Worm (Caenorhabditis elegans) whole organism, L2 larva: ENCODE data around the gene pan-1.

Experiments
- C34F6.9 ChIP-seq: fragments of 150-350 bp; optimal IDR thresholded peaks from 2 replicates; lab custom pipeline; 2014; ENCODE audit warnings: missing biosample characterization, missing genetic modification characterization
- F13H6.1 ChIP-seq: sonication (generic microtip); optimal IDR thresholded peaks from 2 replicates; lab custom pipeline; 2016; ENCODE audit warnings: missing genetic modification characterization, missing compliant biosample characterization
- R02D3.7 ChIP-seq: fragments of 150-350 bp; optimal IDR thresholded peaks from 2 replicates; lab custom pipeline; 2014; ENCODE audit warnings: missing biosample characterization, missing genetic modification characterization
- Y55F3AM.14 ChIP-seq: fragments of 200-800 bp; sonication (Bioruptor generic); optimal IDR thresholded peaks from 2 replicates; lab custom pipeline; 2018; ENCODE audit warnings: mild to moderate bottlenecking, missing genetic modification characterization, missing compliant biosample characterization
- ZK546.5 ChIP-seq: sonication (generic microtip); optimal IDR thresholded peaks from 2 replicates; lab custom pipeline; 2017; ENCODE audit warnings: missing biosample characterization, missing genetic modification characterization
- alr-1 ChIP-seq: fragments of 150-350 bp; optimal IDR thresholded peaks from 2 replicates; lab custom pipeline; 2014; ENCODE audit warnings: missing biosample characterization, missing genetic modification characterization
- aly-2 ChIP-seq: fragments of 150-350 bp; optimal IDR thresholded peaks from 2 replicates; lab custom pipeline; 2014; ENCODE audit warnings: missing biosample characterization, missing genetic modification characterization
- ama-1 ChIP-seq: fragments of 150-350 bp; optimal IDR thresholded peaks from 2 replicates; lab custom pipeline; 2018; ENCODE audit warnings: inconsistent platforms
- blmp-1 ChIP-seq: sonication (generic microtip); optimal IDR thresholded peaks from 2 replicates; lab custom pipeline; 2017; ENCODE audit warnings: missing genetic modification characterization, mild to moderate bottlenecking, missing compliant biosample characterization, antibody characterized with exemption, moderate library complexity; ENCODE audit not compliant: insufficient read depth
- ceh-16 ChIP-seq: fragments of 150-350 bp; optimal IDR thresholded peaks from 2 replicates; lab custom pipeline; 2014; ENCODE audit warnings: missing biosample characterization, missing genetic modification characterization
- ceh-82 ChIP-seq: fragments of 150-350 bp; optimal IDR thresholded peaks from 2 replicates; lab custom pipeline; 2014; ENCODE audit warnings: missing biosample characterization, missing genetic modification characterization
- crh-2 ChIP-seq: sonication (generic microtip); optimal IDR thresholded peaks from 2 replicates; lab custom pipeline; 2017; ENCODE audit warnings: missing biosample characterization, missing genetic modification characterization
- dmd-4 ChIP-seq: sonication (generic microtip); optimal IDR thresholded peaks from 2 replicates; lab custom pipeline; 2017; ENCODE audit warnings: missing biosample characterization, missing genetic modification characterization
- egl-27 ChIP-seq: sonication (generic microtip); optimal IDR thresholded peaks from 3 replicates; lab custom pipeline; 2017; ENCODE audit warnings: missing biosample characterization, missing genetic modification reagents, missing genetic modification characterization
- elt-1 ChIP-seq: fragments of 150-350 bp; optimal IDR thresholded peaks from 2 replicates; lab custom pipeline; 2014; ENCODE audit warnings: missing biosample characterization, missing genetic modification characterization
- elt-3 ChIP-seq: sonication (generic microtip); optimal IDR thresholded peaks from 2 replicates; lab custom pipeline; 2017; ENCODE audit warnings: missing biosample characterization, missing genetic modification characterization
- fos-1 ChIP-seq: fragments of 150-350 bp; optimal IDR thresholded peaks from 2 replicates; lab custom pipeline; 2014; ENCODE audit warnings: missing biosample characterization, missing genetic modification characterization
- gmeb-1 ChIP-seq: fragments of 150-350 bp; optimal IDR thresholded peaks from 2 replicates; lab custom pipeline; 2014; ENCODE audit warnings: missing biosample characterization, missing genetic modification characterization
- lin-11 ChIP-seq: fragments of 150-350 bp; sonication (generic microtip); optimal IDR thresholded peaks from 2 replicates; lab custom pipeline; 2014; ENCODE audit warnings: missing biosample characterization, missing genetic modification characterization, inconsistent platforms, mixed read lengths
- lin-13 ChIP-seq: fragments of 150-350 bp; optimal IDR thresholded peaks from 2 replicates; lab custom pipeline; 2014; ENCODE audit warnings: missing biosample characterization, missing genetic modification reagents, missing genetic modification characterization
- lin-39 ChIP-seq: fragments of 150-350 bp; optimal IDR thresholded peaks from 2 replicates; lab custom pipeline; 2014; ENCODE audit warnings: missing biosample characterization, missing genetic modification reagents, missing genetic modification characterization
- lsy-2 ChIP-seq, 2 experiments: fragments of 150-350 bp in 1 of 2; sonication (generic microtip) in 1 of 2; optimal IDR thresholded peaks; 2 replicates each; lab custom pipeline; 2014 to 2017; ENCODE audit warnings: missing biosample characterization in 2 of 2, missing genetic modification characterization in 2 of 2
- mab-5 ChIP-seq: fragments of 150-350 bp; optimal IDR thresholded peaks from 2 replicates; lab custom pipeline; 2014; ENCODE audit warnings: missing biosample characterization, missing genetic modification characterization
- mbf-1 ChIP-seq: sonication (generic microtip); optimal IDR thresholded peaks from 2 replicates; lab custom pipeline; 2017; ENCODE audit warnings: missing biosample characterization, missing genetic modification characterization
- mdl-1 ChIP-seq, 2 experiments: fragments of 150-350 bp in 1 of 2; sonication (generic microtip) in 1 of 2; optimal IDR thresholded peaks; 2 replicates each; lab custom pipeline; 2017; ENCODE audit warnings: missing biosample characterization in 2 of 2, missing genetic modification characterization in 2 of 2
- nhr-10 ChIP-seq: sonication (generic microtip); optimal IDR thresholded peaks from 2 replicates; lab custom pipeline; 2017; ENCODE audit warnings: missing biosample characterization, missing genetic modification characterization
- nhr-12 ChIP-seq: fragments of 150-350 bp; optimal IDR thresholded peaks from 2 replicates; lab custom pipeline; 2014; ENCODE audit warnings: missing biosample characterization, missing genetic modification characterization
- nhr-129 ChIP-seq: fragments of 150-350 bp; optimal IDR thresholded peaks from 2 replicates; lab custom pipeline; 2014; ENCODE audit warnings: missing biosample characterization, missing genetic modification characterization
- nhr-21 ChIP-seq: fragments of 150-350 bp; optimal IDR thresholded peaks from 2 replicates; lab custom pipeline; 2014; ENCODE audit warnings: missing biosample characterization, missing genetic modification characterization
- nhr-23 ChIP-seq: fragments of 150-350 bp; optimal IDR thresholded peaks from 2 replicates; lab custom pipeline; 2014; ENCODE audit warnings: missing biosample characterization, missing genetic modification reagents, missing genetic modification characterization
- nhr-237 ChIP-seq: fragments of 150-350 bp; optimal IDR thresholded peaks from 2 replicates; lab custom pipeline; 2014; ENCODE audit warnings: missing biosample characterization, missing genetic modification characterization
- nhr-25 ChIP-seq: fragments of 150-350 bp; sonication (generic microtip); optimal IDR thresholded peaks from 3 replicates; lab custom pipeline; 2014; ENCODE audit warnings: missing biosample characterization, missing genetic modification characterization
- nhr-77 ChIP-seq: fragments of 150-350 bp; optimal IDR thresholded peaks from 2 replicates; lab custom pipeline; 2014; ENCODE audit warnings: missing biosample characterization, missing genetic modification characterization
- peb-1 ChIP-seq: fragments of 150-350 bp; optimal IDR thresholded peaks from 2 replicates; lab custom pipeline; 2014; ENCODE audit warnings: missing biosample characterization, missing genetic modification characterization
- sem-4 ChIP-seq: fragments of 150-350 bp; optimal IDR thresholded peaks from 2 replicates; lab custom pipeline; 2014; ENCODE audit warnings: missing biosample characterization, missing genetic modification reagents, missing genetic modification characterization
- skn-1 ChIP-seq: sonication (generic microtip); optimal IDR thresholded peaks from 2 replicates; lab custom pipeline; 2017; ENCODE audit warnings: missing biosample characterization, missing genetic modification characterization
- sma-3 ChIP-seq: sonication (generic microtip); optimal IDR thresholded peaks from 2 replicates; lab custom pipeline; 2016; ENCODE audit warnings: missing genetic modification reagents, missing genetic modification characterization, missing compliant biosample characterization
- sma-9 ChIP-seq, 2 experiments: fragments of 150-350 bp in 1 of 2; sonication (generic microtip) in 1 of 2; optimal IDR thresholded peaks; 2 replicates each; lab custom pipeline; 2014 to 2016; ENCODE audit warnings: missing genetic modification characterization in 2 of 2, mild to moderate bottlenecking in 1 of 2, missing biosample characterization in 1 of 2, missing compliant biosample characterization in 1 of 2, missing genetic modification reagents in 1 of 2, moderate library complexity in 1 of 2
- snpc-4 ChIP-seq: fragments of 150-350 bp; optimal IDR thresholded peaks from 2 replicates; lab custom pipeline; 2014; ENCODE audit warnings: missing biosample characterization, missing genetic modification characterization
- unc-39 ChIP-seq: fragments of 150-350 bp; optimal IDR thresholded peaks from 2 replicates; lab custom pipeline; 2014; ENCODE audit warnings: missing biosample characterization, missing genetic modification characterization
- unc-55 ChIP-seq: fragments of 150-350 bp; sonication (generic microtip); optimal IDR thresholded peaks from 3 replicates; lab custom pipeline; 2014; ENCODE audit warnings: missing biosample characterization, missing genetic modification reagents, missing genetic modification characterization
- zag-1 ChIP-seq: fragments of 150-350 bp; optimal IDR thresholded peaks from 2 replicates; lab custom pipeline; 2014; ENCODE audit warnings: missing biosample characterization, missing genetic modification characterization
- ztf-1 ChIP-seq: fragments of 200-800 bp; sonication (Bioruptor generic); conservative IDR thresholded peaks from 2 replicates; pipeline ENCODE4 v1.3.6; 2022; ENCODE audit warnings: missing genetic modification characterization, missing compliant biosample characterization
- ztf-11 ChIP-seq: sonication (generic microtip); optimal IDR thresholded peaks from 2 replicates; lab custom pipeline; 2017; ENCODE audit warnings: missing biosample characterization, missing genetic modification characterization

Gene pan-1

ce11 chrIII:4562070-4562788, at the start of gene pan-1:
TSS of gene pan-1 (plus strand) at chrIII:4562738.
- TF ChIP-seq mdl-1 (tag; optimal IDR thresholded peaks at IDR 0.05; lab: Kevin White, UChicago), result no peak
- peak; percentile 14 for TF ChIP-seq nhr-25
- peak; percentile 15 for TF ChIP-seq Y55F3AM.14
- TF ChIP-seq nhr-21 (tag; lab: Kevin White, UChicago), result peak; percentile 28
- no peak for TF ChIP-seq ZK546.5
- peak; percentile 69 for TF ChIP-seq C34F6.9 (tag; lab: Kevin White, UChicago)
- TF ChIP-seq sma-9 (GFP tag; optimal IDR thresholded peaks at IDR 0.05; lab: Kevin White, UChicago), result peak; percentile 59
- TF ChIP-seq sma-9 (tag; optimal IDR thresholded peaks at IDR 0.05; lab: Kevin White, UChicago), result no peak
- TF ChIP-seq alr-1 (tag; lab: Kevin White, UChicago), result no peak
- TF ChIP-seq unc-55 (GFP tag; lab: Kevin White, UChicago), result peak; percentile 75
- peak in 1 of 2 experiments; percentile 65 for TF ChIP-seq lsy-2 (tag; optimal IDR thresholded peaks at IDR 0.05; lab: Kevin White, UChicago)
- TF ChIP-seq snpc-4, result no peak
- TF ChIP-seq lin-13 (GFP tag; lab: Kevin White, UChicago), result peak; percentile 34
- peak; percentile 16 for TF ChIP-seq mab-5
- TF ChIP-seq lin-39, result no peak
- TF ChIP-seq nhr-23 (tag; lab: Kevin White, UChicago), result no peak
- peak; percentile 44 for TF ChIP-seq F13H6.1 (tag; lab: Kevin White, UChicago)
- no peak for TF ChIP-seq elt-1 (tag; lab: Kevin White, UChicago)
- no peak for TF ChIP-seq mbf-1 (tag; lab: Kevin White, UChicago)
- TF ChIP-seq zag-1 (tag; lab: Kevin White, UChicago), result no peak
- TF ChIP-seq sma-3 (GFP tag; lab: Kevin White, UChicago), result peak; percentile 27
- TF ChIP-seq nhr-77 (tag; lab: Kevin White, UChicago), result no peak
- TF ChIP-seq egl-27 (tag; lab: Kevin White, UChicago), result peak; percentile 47
- TF ChIP-seq crh-2 (tag; lab: Kevin White, UChicago), result peak; percentile 20
- TF ChIP-seq nhr-129 (tag; lab: Kevin White, UChicago), result peak; percentile 20
- peak; percentile 68 for TF ChIP-seq fos-1 (tag; lab: Kevin White, UChicago)
- peak; percentile 16 for TF ChIP-seq lin-11 (tag; lab: Kevin White, UChicago)
- TF ChIP-seq sem-4 (tag; lab: Kevin White, UChicago), result peak; percentile 7
- TF ChIP-seq ztf-11 (tag; lab: Kevin White, UChicago), result no peak
- no peak for TF ChIP-seq elt-3 (tag; lab: Kevin White, UChicago)
- no peak for TF ChIP-seq aly-2 (tag; lab: Kevin White, UChicago)

- TF ChIP-seq nhr-23 (tag; lab: Kevin White, UChicago), result no peak
- peak in 1 of 2 experiments; percentile 4 for TF ChIP-seq mdl-1 (tag; optimal IDR thresholded peaks at IDR 0.05; lab: Kevin White, UChicago)
- TF ChIP-seq F13H6.1 (tag; lab: Kevin White, UChicago), result peak; percentile 71
- TF ChIP-seq unc-55 (GFP tag; lab: Kevin White, UChicago), result peak; percentile 31
- TF ChIP-seq ama-1, result no peak
- no peak for TF ChIP-seq alr-1 (tag; lab: Kevin White, UChicago)
- TF ChIP-seq nhr-129 (tag; lab: Kevin White, UChicago), result peak; percentile 48
- no peak for TF ChIP-seq gmeb-1 (tag; lab: Kevin White, UChicago)
- TF ChIP-seq nhr-21 (tag; lab: Kevin White, UChicago), result no peak
- no peak for TF ChIP-seq ceh-82 (tag; lab: Kevin White, UChicago)
- TF ChIP-seq egl-27 (tag; lab: Kevin White, UChicago), result no peak
- no peak for TF ChIP-seq skn-1 (tag; lab: Kevin White, UChicago)
- TF ChIP-seq snpc-4, result no peak
- no peak for TF ChIP-seq blmp-1 (tag; lab: Kevin White, UChicago)
- no peak for TF ChIP-seq fos-1 (tag; lab: Kevin White, UChicago)
- TF ChIP-seq nhr-237 (tag; lab: Kevin White, UChicago), result no peak
- TF ChIP-seq R02D3.7 (tag; lab: Kevin White, UChicago), result no peak
- TF ChIP-seq lsy-2 (tag; optimal IDR thresholded peaks at IDR 0.05; lab: Kevin White, UChicago), result peak in 1 of 2 experiments; percentile 18
- TF ChIP-seq C34F6.9 (tag; lab: Kevin White, UChicago), result peak; percentile 33
- TF ChIP-seq Y55F3AM.14, result no peak
- no peak for TF ChIP-seq nhr-25
- no peak for TF ChIP-seq ceh-16 (tag; lab: Kevin White, UChicago)
- TF ChIP-seq dmd-4, result no peak
- TF ChIP-seq elt-3 (tag; lab: Kevin White, UChicago), result no peak
- no peak for TF ChIP-seq ztf-11 (tag; lab: Kevin White, UChicago)
- no peak for TF ChIP-seq nhr-10 (tag; lab: Kevin White, UChicago)
- TF ChIP-seq mbf-1 (tag; lab: Kevin White, UChicago), result no peak
- TF ChIP-seq sma-3 (GFP tag; lab: Kevin White, UChicago), result no peak
- TF ChIP-seq unc-39 (tag; lab: Kevin White, UChicago), result no peak
- no peak for TF ChIP-seq peb-1 (tag; lab: Kevin White, UChicago)
- TF ChIP-seq ztf-1 (GFP tag; lab: Robert Waterston, UW), result no peak
- TF ChIP-seq lin-11 (tag; lab: Kevin White, UChicago), result no peak
- no peak for TF ChIP-seq nhr-12 (tag; lab: Kevin White, UChicago)
- no peak for TF ChIP-seq elt-1 (tag; lab: Kevin White, UChicago)
These were observed 48.6 kb upstream of the pan-1 start for ce11 chrIII:4513926-4514325.
